Worm (Caenorhabditis elegans): Measurements from ENCODE around the gene era-1.

DNA sequence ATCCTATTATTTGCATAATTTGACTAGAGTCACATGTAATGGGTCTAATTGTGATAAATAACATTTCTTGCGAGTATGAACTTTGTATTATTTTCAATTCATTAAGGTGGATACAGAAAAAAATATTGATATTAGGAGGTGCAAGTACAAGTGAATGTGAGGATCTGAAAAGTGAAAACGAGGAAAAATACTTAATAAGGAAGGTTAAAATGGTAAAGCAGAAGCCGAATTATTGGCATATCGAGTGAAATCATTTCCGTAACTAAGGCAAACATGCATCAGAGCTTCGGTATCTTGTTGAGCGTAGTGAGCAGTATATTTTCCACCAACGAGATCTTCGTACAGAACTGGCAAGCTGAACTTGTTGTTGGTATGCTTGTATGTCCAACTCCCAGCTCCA is 1.6 kb downstream of the era-1 start:
- TF ChIP-seq R02D3.7 (tag; optimal IDR thresholded peaks at IDR 0.05) (no peak), fos-1 (tag; optimal IDR thresholded peaks at IDR 0.05) (no peak), aly-2 (tag; optimal IDR thresholded peaks at IDR 0.05) (no peak), unc-39 (tag; optimal IDR thresholded peaks at IDR 0.05) (no peak), lin-39 (tag; optimal IDR thresholded peaks at IDR 0.05) (no peak)

Measured in whole organism, L2 larva.